Worm (Caenorhabditis elegans) whole organism, L4/young adult: ENCODE data around the gene mab-21.

Source experiments
- W03F9.2 ChIP-seq: fragments of 150-350 bp; optimal IDR thresholded peaks from 2 replicates; lab custom pipeline; 2014; ENCODE audit warnings: missing biosample characterization, missing genetic modification characterization
- dao-5 ChIP-seq: sonication (generic microtip); optimal IDR thresholded peaks from 2 replicates; lab custom pipeline; 2016; ENCODE audit warnings: missing genotype, missing genetic modification characterization, moderate library complexity, missing compliant biosample characterization
- him-1 ChIP-seq: sonication (generic microtip); optimal IDR thresholded peaks from 2 replicates; lab custom pipeline; 2016; ENCODE audit warnings: missing genotype, missing genetic modification reagents, missing genetic modification characterization, missing compliant biosample characterization

The mab-21 gene

DNA sequence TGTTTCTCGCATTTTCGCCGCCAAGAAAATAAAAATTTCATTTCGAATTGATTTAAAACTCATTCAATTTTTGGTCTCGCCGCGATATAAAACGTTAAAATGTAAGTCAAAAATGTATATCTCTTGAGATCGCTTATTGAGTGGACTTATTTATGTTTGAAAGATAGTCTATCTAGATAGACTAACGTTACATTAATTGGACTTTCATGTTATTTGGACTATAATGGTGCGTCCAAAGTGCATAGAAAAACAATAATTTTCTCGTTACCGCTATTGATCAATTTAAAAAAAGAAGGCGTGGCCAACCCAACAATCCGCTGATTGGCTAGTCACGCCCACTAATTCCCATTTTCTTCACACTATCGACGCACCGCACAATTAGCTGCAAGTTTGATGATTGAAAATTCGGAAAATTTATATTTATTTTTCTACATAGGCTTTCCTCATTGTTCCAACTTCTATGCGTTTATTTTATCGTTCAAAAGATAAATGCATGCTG lies 16.4 kb upstream of the mab-21 start, which contains the start of gene F35G12.5:
Gene F35G12.5 (plus strand): TSS at position 51 of the 499 bp plus-strand sequence.
- TF ChIP-seq W03F9.2 (tag; lab: Kevin White, UChicago) (no peak), him-1 (tag; lab: Kevin White, UChicago) (no peak), dao-5 (tag; lab: Kevin White, UChicago) (no peak)

DNA sequence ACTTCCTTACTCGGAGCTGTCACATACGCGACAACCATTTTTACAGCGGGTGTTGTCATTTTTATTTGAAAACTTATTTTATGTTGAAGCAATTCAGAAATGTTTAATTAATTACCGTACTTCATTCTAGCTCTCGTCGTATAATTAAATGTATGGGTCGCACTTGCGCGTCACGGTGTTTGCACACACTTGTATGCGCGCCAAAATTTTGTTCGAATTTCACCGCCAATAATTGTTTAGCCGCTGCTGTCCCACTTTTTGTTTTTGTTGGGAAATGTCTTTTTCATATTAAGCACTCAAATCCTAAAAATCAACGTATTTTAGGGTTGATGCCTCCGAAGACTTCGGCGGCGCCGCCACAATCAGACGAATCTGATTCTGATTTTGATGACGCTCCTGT lies 13.4 kb upstream of the mab-21 start, which contains the start of the genes F35G12.7 and smc-4:
Gene F35G12.7 (minus strand): TSS at position 154 of the 400 bp plus-strand sequence.
Gene smc-4 (plus strand): TSS at position 325 of the 400 bp plus-strand sequence.
- TF ChIP-seq W03F9.2 (tag; lab: Kevin White, UChicago): no peak
- TF ChIP-seq dao-5 (tag; lab: Kevin White, UChicago): no peak
- no peak for TF ChIP-seq him-1 (tag; lab: Kevin White, UChicago)

DNA sequence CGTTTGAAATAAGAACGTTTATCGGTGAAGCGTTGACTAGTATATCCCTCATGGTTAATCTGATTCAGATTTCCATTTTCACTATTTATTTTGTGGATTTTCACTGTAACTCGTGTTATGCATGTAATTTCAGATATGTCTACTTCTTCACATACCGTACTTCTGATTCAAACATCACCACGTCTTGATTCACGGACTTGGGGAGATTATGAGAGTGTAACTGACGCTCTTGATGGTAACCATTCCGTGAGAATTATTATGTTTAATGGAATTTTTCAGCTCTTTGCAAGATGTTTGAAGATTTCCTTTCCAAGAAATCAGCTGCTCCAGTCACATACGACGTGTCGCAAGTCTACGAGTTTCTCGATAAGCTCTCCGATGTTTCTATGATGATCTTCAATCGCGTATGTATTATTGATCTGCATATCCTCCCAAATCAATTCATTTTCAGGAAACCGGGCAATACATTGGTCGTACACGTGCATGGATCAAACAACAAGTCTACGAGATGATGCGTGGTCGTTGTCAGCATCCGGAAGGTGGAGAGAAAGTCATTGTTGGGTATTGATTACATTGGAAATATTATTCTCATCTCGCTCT lies 7.4 kb upstream of the mab-21 start, which contains the start of gene erh-2:
Gene erh-2 (plus strand): TSS at position 134 of the 600 bp plus-strand sequence.
- TF ChIP-seq W03F9.2 (tag; lab: Kevin White, UChicago): no peak

DNA sequence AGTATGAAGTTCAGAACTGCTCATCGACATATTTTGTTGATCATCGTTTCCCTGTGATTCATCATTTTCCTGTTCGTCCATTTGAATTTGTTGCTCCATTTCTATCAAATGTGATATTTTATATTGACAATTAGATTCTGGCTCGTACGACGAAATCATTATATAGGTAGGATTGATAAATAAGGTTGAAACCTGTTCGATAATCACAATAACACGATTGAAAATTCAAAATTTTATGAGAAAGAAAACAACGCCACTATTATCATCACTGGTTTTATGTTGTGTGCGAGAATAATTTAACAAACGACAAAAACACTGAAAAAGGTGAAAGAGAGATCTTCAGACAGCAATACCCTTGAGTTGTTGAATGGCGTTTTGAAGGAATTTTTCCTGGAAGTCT lies 6.2 kb upstream of the mab-21 start, which contains the start of gene apc-11:
Gene apc-11 (minus strand): TSS at position 101 of the 400 bp plus-strand sequence.
- TF ChIP-seq him-1 (tag; lab: Kevin White, UChicago): no peak
- TF ChIP-seq W03F9.2 (tag; lab: Kevin White, UChicago): no peak
- TF ChIP-seq dao-5 (tag; lab: Kevin White, UChicago): no peak

DNA sequence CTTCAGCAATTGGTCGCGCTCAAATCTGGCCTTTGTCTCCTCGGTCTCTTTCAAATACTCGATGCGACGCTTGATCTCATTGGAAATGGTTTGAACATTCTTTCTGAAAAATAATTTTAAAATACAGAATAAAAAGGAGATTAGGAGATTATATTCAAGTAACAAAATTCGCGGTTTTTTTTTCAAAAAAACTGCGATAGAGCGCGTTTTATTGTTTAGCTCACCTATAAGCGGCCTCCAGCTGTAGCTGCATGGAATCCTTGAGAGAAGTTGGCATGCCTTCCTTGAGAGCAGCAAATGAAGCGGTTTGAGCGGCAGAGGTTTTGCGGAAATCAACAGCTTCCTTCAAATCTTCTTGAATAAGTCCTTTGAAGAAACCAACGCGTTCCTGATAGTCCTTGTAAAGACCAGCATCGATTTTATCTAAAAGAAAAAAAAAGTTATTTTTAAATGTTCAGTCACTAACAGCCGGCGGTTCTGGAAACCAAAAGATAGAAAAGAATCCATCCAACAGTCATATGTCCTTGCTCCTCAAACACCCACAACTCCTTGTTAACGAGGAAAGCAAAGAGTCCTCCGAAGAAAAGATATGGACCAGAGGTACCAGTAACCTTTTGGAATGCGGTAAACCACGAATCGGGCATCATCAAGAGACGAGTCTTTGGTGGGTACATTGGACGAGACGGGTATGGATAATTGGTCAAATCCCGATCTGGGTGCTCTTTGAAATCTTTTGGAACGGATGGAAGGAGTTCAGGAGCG lies 5.6 kb upstream of the mab-21 start:
- no peak for TF ChIP-seq W03F9.2 (tag; lab: Kevin White, UChicago)
- TF ChIP-seq dao-5 (tag; lab: Kevin White, UChicago): no peak
- TF ChIP-seq him-1 (tag; lab: Kevin White, UChicago): no peak

DNA sequence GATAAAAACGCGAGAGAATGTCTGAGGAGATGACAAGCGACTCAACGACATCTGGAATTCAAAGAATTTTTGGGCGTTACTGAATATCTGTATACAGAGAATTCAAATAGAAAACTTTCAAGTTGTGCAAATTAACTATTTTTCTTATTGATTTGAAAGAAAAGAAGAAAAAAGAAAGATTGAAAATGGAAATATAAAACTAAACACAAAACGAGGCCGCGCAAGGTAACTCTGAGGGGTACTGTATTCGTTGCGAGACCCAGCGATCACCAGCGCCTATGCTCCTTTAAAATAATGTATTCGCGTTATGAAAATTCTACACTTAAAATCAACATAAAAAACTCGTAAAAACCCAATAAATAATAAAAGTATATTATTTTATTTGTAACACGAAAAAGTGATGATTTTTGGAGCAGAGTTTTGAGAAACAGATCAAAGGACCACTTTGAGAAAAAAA lies 4.8 kb upstream of the mab-21 start, which contains the start of gene asb-1:
Gene asb-1 (minus strand): TSS at position 51 of the 457 bp plus-strand sequence.
- TF ChIP-seq him-1 (tag; lab: Kevin White, UChicago): no peak

DNA sequence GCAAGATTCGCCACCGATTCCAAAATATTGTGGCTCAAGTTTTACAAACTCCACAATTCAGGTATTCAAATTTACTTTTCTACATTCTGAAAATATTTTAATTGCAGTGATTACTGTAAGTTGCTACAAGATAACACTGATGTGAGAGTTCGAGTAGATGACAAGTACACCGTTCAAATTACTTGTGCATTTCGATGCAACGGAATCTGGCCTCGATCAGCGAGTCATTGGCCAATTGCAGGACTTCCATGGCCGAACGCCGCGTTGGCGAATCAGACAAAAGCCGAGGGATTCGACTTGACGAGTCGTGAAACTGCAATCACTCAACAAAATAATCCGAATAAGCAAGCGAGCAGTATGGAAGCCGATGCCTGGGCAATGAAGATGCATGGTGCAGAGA lies 733 bp downstream of the mab-21 start:
- no peak for TF ChIP-seq him-1 (tag; lab: Kevin White, UChicago)
- no peak for TF ChIP-seq dao-5 (tag; lab: Kevin White, UChicago)

DNA sequence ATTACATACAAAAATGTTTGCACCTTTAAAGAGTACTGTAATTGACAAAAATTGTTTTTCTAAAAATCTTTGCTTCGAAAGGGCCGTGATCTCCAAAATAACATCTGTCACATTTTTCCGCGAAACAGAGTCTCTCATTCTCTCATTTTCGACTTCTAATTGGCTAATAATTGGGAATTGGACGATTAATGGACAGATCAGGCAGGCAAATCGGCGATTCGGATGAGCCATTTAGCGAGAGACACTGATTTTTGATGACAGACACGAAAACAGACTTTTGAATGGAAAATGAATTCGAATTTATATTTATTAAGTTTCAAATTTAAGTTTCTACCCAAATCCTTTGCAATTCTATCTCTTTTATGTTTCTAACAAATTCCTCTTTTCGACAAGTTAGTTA lies 3.3 kb downstream of the mab-21 start:
- TF ChIP-seq W03F9.2 (tag; lab: Kevin White, UChicago) (no peak), him-1 (tag; lab: Kevin White, UChicago) (no peak), dao-5 (tag; lab: Kevin White, UChicago) (no peak)

DNA sequence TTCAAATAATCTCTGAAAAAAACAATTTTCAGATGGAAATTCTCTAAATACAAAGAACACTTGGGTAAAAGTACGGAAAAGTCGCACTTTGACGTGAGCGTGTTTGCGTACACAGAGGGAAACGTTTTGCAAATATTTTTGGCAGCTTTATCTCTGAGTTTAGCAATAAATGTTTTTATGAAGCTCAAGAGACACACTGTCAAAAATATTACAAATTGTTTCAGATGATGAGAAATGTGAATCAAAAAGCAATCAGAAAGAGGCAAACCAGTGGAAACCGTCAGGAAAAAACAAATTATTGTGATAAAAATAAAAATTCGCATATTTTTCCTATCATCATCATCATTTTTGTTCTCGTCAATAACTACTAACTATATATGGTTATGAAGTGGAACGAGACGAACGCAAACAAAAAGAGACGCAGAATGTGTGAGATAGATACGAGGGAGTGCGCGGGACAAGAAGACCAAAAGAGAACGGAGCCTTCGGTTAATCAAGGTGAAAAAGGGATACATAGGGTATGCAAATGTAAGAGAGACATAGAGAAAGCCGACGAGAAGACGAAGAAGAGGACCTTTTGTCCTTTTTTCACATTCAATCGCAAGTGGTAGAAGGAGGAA lies 11.9 kb downstream of the mab-21 start, which contains the start of gene sel-2:
Gene sel-2 (minus strand): TSS at position 51 of the 620 bp plus-strand sequence.
- TF ChIP-seq him-1 (tag; lab: Kevin White, UChicago) (no peak), W03F9.2 (tag; lab: Kevin White, UChicago) (no peak), dao-5 (tag; lab: Kevin White, UChicago) (no peak)

DNA sequence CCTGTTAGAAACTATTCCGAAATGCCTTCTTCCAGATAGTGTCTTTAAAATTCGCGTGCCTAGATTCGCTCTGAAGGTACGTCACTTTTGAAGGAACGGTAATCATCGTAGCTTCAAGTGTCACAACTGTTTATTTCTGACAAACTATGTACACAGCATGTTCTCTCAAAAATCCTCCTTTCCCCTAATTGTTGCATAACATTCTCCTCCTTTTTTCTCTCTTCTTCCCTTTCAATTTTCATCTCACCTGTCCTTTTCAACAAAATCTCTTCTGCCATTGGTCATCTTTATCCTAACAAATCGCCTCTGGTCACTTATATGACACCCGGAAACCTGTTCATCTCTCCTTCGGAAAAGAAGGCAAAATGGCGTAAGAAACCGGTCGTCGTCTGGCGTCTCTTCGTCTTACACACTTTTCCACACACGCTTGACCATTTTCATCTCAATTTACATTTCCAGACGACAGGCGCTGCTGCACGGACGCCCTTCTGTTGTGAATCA lies 15.6 kb downstream of the mab-21 start, which contains the start of gene lips-3:
Gene lips-3 (plus strand): TSS at position 458 of the 501 bp plus-strand sequence.
- no peak for TF ChIP-seq him-1 (tag; lab: Kevin White, UChicago)
- no peak for TF ChIP-seq dao-5 (tag; lab: Kevin White, UChicago)
- no peak for TF ChIP-seq W03F9.2 (tag; lab: Kevin White, UChicago)

DNA sequence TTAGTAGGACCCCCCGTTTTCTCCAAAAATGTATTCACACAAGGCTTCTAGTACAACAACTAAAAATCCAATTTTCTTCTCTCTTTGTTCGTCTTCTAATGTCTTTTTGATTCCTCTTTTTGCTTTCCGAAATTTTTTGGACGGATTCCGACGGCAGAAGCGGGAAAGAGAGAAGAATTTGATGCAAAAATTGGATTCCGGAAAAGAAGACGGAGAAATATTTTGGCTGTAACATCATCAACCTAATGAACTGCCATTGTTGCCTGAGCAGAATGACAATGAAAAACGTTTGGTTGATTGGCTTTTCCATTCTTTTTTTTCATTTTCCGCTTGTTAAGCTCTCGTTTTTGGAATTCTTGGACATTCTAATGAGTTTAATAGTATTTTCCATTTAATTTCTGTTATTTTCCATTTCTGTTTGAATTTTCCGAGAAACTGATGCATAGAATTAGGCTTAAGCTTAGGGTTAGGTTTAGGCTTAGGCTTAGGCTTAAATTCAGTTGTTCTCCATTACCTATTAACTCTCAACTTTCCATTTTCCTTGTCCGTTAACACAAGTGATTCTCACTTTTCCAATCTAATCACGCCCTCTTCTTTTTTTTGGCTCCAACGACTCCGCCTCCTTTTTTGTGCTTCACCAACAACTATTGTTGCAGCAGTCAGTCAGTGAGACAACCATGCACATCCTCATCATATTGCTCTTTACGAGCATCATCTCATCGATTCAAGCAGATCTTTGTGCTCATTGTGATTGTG lies 22.0 kb downstream of the mab-21 start, which contains the start of gene lron-5:
Gene lron-5 (plus strand): TSS at position 655 of the 756 bp plus-strand sequence.
- TF ChIP-seq him-1 (tag; lab: Kevin White, UChicago) (no peak), dao-5 (tag; lab: Kevin White, UChicago) (no peak), W03F9.2 (tag; lab: Kevin White, UChicago) (no peak)
